Fruit fly (Drosophila melanogaster) whole organism: ENCODE measurements around the gene CG8813.

Source experiments
- pan ChIP-seq: fragments of >200 bp; optimal IDR thresholded peaks from 2 replicates; lab custom pipeline; 2017
- psq ChIP-seq: fragments of >200 bp; optimal IDR thresholded peaks from 2 replicates; lab custom pipeline; 2017

dm6 chr2L:2897024-2897549, 27.6 kb downstream of the CG8813 start:
- no peak for TF ChIP-seq pan
- no peak for TF ChIP-seq psq
